Fruit fly (Drosophila melanogaster): ENCODE data around the gene Miro.

Gene Miro

dm6 chr3R:24058041-24058440, 19.4 kb upstream of the Miro start, which contains the start of gene SMC1 (continued):
- TF ChIP-seq CG6791 (GFP tag; IDR thresholded peaks at IDR 0.05; ENCODE audit: partially characterized antibody): peak; percentile 100
- no peak for TF ChIP-seq CG1024 (GFP tag; IDR thresholded peaks at IDR 0.05)
- TF ChIP-seq cas (GFP tag; IDR thresholded peaks at IDR 0.05): 0 out of 2 replicates have a peak, but pooled peaks have one; percentile 39
- no peak for TF ChIP-seq kay (GFP tag; optimal IDR thresholded peaks at IDR 0.05)
- peak; percentile 100 for TF ChIP-seq CG34224 (GFP tag; IDR thresholded peaks at IDR 0.05; ENCODE audit: partially characterized antibody)
- no peak for TF ChIP-seq CG12299 (tag; optimal IDR thresholded peaks at IDR 0.05)
- TF ChIP-seq Nf-YC (tag; optimal IDR thresholded peaks at IDR 0.05): peak; percentile 66
- TF ChIP-seq Ptx1 (GFP tag; IDR thresholded peaks at IDR 0.05): no peak
- TF ChIP-seq Hr39 (optimal IDR thresholded peaks at IDR 0.05): no peak
- TF ChIP-seq Usf (GFP tag; optimal IDR thresholded peaks at IDR 0.05): no peak
- peak; percentile 24 for TF ChIP-seq schlank (tag; optimal IDR thresholded peaks at IDR 0.05)
- TF ChIP-seq CG12155 (GFP tag; optimal IDR thresholded peaks at IDR 0.05): peak; percentile 13
- TF ChIP-seq CG17328 (GFP tag; IDR thresholded peaks at IDR 0.05): 0 out of 2 replicates have a peak, but pooled peaks have one; percentile 11
- peak; percentile 7 for TF ChIP-seq Dip3 (GFP tag; optimal IDR thresholded peaks at IDR 0.05)
- TF ChIP-seq CG30431 (GFP tag; optimal IDR thresholded peaks at IDR 0.05): no peak
- TF ChIP-seq fd102C (GFP tag; optimal IDR thresholded peaks at IDR 0.05): no peak
- TF ChIP-seq mirr (GFP tag; optimal IDR thresholded peaks at IDR 0.05): no peak
- peak; percentile 19 for TF ChIP-seq bigmax (GFP tag; optimal IDR thresholded peaks at IDR 0.05)
- no peak for TF ChIP-seq sim (GFP tag; IDR thresholded peaks at IDR 0.05)
- TF ChIP-seq Poxn (GFP tag; IDR thresholded peaks at IDR 0.05): no peak
- peak; percentile 86 for TF ChIP-seq MESR4 (GFP tag; optimal IDR thresholded peaks at IDR 0.05)
- TF ChIP-seq CG12236 (GFP tag; optimal IDR thresholded peaks at IDR 0.05): no peak
- TF ChIP-seq Ets65A (GFP tag): peak; percentile 35
- no peak for TF ChIP-seq pb (GFP tag; optimal IDR thresholded peaks at IDR 0.05)
- peak; percentile 60 for TF ChIP-seq CG30020 (tag; optimal IDR thresholded peaks at IDR 0.05)
- TF ChIP-seq Dp (GFP tag; optimal IDR thresholded peaks at IDR 0.05): peak; percentile 73
- peak; percentile 29 for TF ChIP-seq Bteb2 (GFP tag; optimal IDR thresholded peaks at IDR 0.05)
- TF ChIP-seq Tbp (GFP tag; optimal IDR thresholded peaks at IDR 0.05): no peak
- no peak for TF ChIP-seq CG1529 (GFP tag; optimal IDR thresholded peaks at IDR 0.05)
- no peak for TF ChIP-seq oc (tag; optimal IDR thresholded peaks at IDR 0.05)
- no peak for TF ChIP-seq pros (GFP tag; optimal IDR thresholded peaks at IDR 0.05)
- TF ChIP-seq Lhr (GFP tag; optimal IDR thresholded peaks at IDR 0.05): peak; percentile 31
- TF ChIP-seq Rx (GFP tag; IDR thresholded peaks at IDR 0.05): no peak
- peak; percentile 43 for TF ChIP-seq CG3163 (GFP tag; optimal IDR thresholded peaks at IDR 0.05)
- no peak for TF ChIP-seq CG8089 (GFP tag; optimal IDR thresholded peaks at IDR 0.05)
- TF ChIP-seq pan (optimal IDR thresholded peaks at IDR 0.05): no peak
- TF ChIP-seq pan (GFP tag; optimal IDR thresholded peaks at IDR 0.05 in 1 of 2, IDR thresholded peaks at IDR 0.05 in 1 of 2): peak in 1 of 2 experiments; percentile 44
- peak; percentile 68 for TF ChIP-seq Myb (GFP tag; optimal IDR thresholded peaks at IDR 0.05)
- TF ChIP-seq Fer1 (GFP tag; optimal IDR thresholded peaks at IDR 0.05): peak; percentile 51
- TF ChIP-seq usp (GFP tag; optimal IDR thresholded peaks at IDR 0.05): no peak
- peak; percentile 31 for TF ChIP-seq CG4424 (GFP tag; optimal IDR thresholded peaks at IDR 0.05)
- no peak for TF ChIP-seq CG7271 (tag; optimal IDR thresholded peaks at IDR 0.05)
- no peak for TF ChIP-seq BtbVII (GFP tag; optimal IDR thresholded peaks at IDR 0.05)
- no peak for TF ChIP-seq peb (GFP tag; IDR thresholded peaks at IDR 0.05)
- no peak for TF ChIP-seq cato (GFP tag; optimal IDR thresholded peaks at IDR 0.05; ENCODE audit: borderline replicate concordance)
- peak; percentile 100 for TF ChIP-seq Bgb (GFP tag; IDR thresholded peaks at IDR 0.05; ENCODE audit: partially characterized antibody)
- no peak for TF ChIP-seq toy (GFP tag; IDR thresholded peaks at IDR 0.05)
- TF ChIP-seq CG13775 (GFP tag; optimal IDR thresholded peaks at IDR 0.05): peak; percentile 18
- no peak for TF ChIP-seq Hr78 (GFP tag; optimal IDR thresholded peaks at IDR 0.05)
- TF ChIP-seq cwo (GFP tag; optimal IDR thresholded peaks at IDR 0.05): no peak
- TF ChIP-seq Vsx1 (GFP tag; optimal IDR thresholded peaks at IDR 0.05): no peak
- no peak for TF ChIP-seq CG10462 (GFP tag; optimal IDR thresholded peaks at IDR 0.05)

All from whole organism, embryonic.